Worm (Caenorhabditis elegans): ENCODE data around the gene fbxl-2.
"Not testable (repeated sequence)": the region's sequence is repeated elsewhere in the genome, so short reads cannot be mapped to it uniquely, and the experiment has no call there.

The fbxl-2 gene

DNA sequence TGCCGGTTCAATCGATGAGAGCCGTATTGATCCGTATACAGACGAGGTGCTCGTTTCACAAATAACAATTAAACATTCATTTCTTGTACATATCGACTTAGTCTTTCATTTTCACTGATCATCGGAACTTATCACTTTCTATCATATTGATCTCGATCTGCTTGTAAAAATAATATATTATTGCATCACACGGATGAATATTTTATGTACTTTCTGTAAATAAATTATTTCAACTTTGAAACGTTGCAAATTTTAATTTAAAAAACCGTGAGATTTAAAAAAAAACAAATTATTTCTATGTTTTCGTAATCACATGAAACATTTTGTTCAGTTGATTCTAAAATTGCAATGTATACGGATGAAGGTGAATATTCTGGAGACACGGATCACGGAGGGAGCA, 14.4 kb upstream of the fbxl-2 start, which contains the start of gene twk-6:
twk-6 (plus strand) TSS at position 301 of the 400 bp plus-strand sequence.
- not testable (repeated sequence) for TF ChIP-seq unc-120 (tag; optimal IDR thresholded peaks at IDR 0.05; ENCODE audit: poor library complexity, severe bottlenecking); ceh-43 (GFP tag; optimal IDR thresholded peaks at IDR 0.05); mep-1 (tag; optimal IDR thresholded peaks at IDR 0.05)

DNA sequence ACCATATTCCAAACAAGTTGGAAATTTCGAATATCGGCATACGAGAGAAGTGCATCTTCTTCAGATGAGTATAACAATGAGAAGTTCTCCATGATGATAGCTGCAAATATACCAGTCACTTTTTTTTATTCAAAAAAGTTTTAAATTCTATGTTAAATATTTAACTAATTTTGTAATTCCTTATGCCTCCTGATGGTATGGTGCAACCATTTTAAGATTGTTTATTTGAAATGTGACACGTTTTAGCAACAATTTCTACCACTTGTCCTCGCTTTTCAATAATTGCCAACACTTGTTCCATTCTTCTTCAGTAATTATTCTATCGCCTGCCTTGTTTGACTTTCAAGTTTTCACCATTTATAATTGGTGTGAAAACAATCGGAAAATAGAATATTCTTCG, 11.1 kb upstream of the fbxl-2 start, which contains the start of gene F17C8.6:
F17C8.6 (minus strand) TSS at position 101 of the 400 bp plus-strand sequence.
- TF ChIP-seq ceh-43 (GFP tag; optimal IDR thresholded peaks at IDR 0.05) = no peak

DNA sequence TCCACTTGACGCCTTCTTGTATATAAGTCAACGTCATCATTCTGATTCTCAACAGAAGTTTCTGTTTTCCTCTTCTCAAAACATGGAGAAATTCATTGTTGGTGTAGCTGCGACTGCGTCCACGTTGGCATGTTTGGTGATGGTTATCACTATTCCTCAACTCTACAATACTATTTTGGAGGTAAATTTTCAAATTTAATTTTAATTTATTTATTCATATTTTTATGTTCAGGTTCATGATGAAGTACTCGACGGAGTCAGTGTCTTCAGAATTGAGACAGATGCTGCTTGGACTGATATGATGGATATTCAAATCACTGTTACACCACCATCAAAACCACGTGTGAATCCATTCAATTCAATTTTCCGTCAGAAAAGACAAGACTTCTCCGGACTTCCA, 9.0 kb upstream of the fbxl-2 start, which contains the start of gene col-89:
col-89 (plus strand) TSS at position 19 of the 400 bp plus-strand sequence.
- TF ChIP-seq nhr-76 (tag; optimal IDR thresholded peaks at IDR 0.05) = no peak
- no peak for TF ChIP-seq mep-1 (tag; optimal IDR thresholded peaks at IDR 0.05)
- no peak for TF ChIP-seq lsy-2 (tag; optimal IDR thresholded peaks at IDR 0.05)
- no peak for TF ChIP-seq drap-1 (GFP tag; optimal IDR thresholded peaks at IDR 0.05)
- TF ChIP-seq flh-1 (GFP tag; optimal IDR thresholded peaks at IDR 0.05) = no peak
- TF ChIP-seq ham-2 (GFP tag; optimal IDR thresholded peaks at IDR 0.05) = no peak
- no peak for TF ChIP-seq ztf-11 (tag; optimal IDR thresholded peaks at IDR 0.05)
- no peak for TF ChIP-seq elt-1 (tag; optimal IDR thresholded peaks at IDR 0.05; ENCODE audit: borderline replicate concordance, insufficient read depth)
- TF ChIP-seq sem-2 (GFP tag; optimal IDR thresholded peaks at IDR 0.05) = no peak
- TF ChIP-seq nhr-12 (tag; optimal IDR thresholded peaks at IDR 0.05) = no peak
- no peak for TF ChIP-seq blmp-1 (tag; optimal IDR thresholded peaks at IDR 0.05)
- no peak for TF ChIP-seq ceh-43 (GFP tag; optimal IDR thresholded peaks at IDR 0.05)
- no peak for TF ChIP-seq M03D4.4 (tag; optimal IDR thresholded peaks at IDR 0.05)
- no peak for TF ChIP-seq snpc-4 (tag; optimal IDR thresholded peaks at IDR 0.05)

DNA sequence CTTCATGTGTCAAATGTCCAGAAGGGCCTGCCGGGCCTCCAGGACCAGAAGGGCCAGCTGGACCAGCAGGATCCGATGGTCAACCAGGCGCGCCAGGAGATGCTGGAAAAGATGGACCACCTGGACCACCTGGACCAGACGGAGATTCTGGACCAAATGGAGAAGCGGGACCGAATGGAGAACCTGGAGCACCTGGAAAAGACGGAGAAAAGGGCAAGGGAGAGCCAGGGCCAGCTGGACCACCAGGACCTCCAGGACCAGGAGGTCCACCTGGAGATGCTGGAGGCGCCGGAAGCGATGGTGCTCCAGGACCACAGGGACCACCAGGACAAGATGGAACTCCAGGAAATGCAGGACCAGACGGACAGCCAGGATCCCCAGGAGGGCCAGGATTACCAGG, 8.4 kb upstream of the fbxl-2 start:
- TF ChIP-seq ceh-43 (GFP tag; optimal IDR thresholded peaks at IDR 0.05) (no peak), cnd-1 (tag; optimal IDR thresholded peaks at IDR 0.05) (no peak)

DNA sequence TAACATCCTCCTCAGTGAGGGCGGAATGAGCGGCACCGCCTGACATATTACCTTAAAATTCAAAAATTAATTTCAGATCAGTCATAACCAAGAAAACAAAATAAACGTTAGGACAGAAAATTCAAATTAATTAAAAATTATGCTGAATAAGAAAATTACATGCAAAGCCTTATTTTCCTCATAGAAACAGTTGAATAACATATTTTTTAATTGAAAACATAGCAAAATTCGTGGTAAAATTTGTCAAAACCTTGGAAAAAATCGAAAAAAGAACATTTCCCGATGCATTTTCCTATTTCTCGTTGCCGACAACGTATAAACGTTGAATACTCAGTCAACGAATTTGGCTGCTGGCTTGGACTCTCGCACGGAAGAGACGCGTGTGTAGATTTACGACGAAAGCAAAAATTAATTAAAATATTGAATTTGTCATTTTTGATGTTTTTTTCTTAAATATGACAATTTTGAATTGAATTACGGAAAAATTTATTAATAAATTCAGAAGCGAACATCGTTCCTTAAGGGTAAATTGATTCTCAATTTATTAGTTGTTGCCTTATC, 3.0 kb upstream of the fbxl-2 start, which contains the start of the genes rps-0 and rbg-3:
rps-0 (minus strand) TSS at position 51 of the 561 bp plus-strand sequence.
rbg-3 (plus strand) TSS at position 424 of the 561 bp plus-strand sequence.
- TF ChIP-seq mep-1 (tag; optimal IDR thresholded peaks at IDR 0.05) = peak; percentile 98
- TF ChIP-seq ces-1 (GFP tag; optimal IDR thresholded peaks at IDR 0.05) = peak; percentile 96
- TF ChIP-seq nhr-237 (tag; optimal IDR thresholded peaks at IDR 0.05) = peak; percentile 91
- peak; percentile 56 for TF ChIP-seq mab-5 (tag; optimal IDR thresholded peaks at IDR 0.05)
- TF ChIP-seq elt-3 (tag; optimal IDR thresholded peaks at IDR 0.05) = peak; percentile 17
- no peak for TF ChIP-seq snpc-4 (tag; optimal IDR thresholded peaks at IDR 0.05)
- TF ChIP-seq ceh-39 (tag; optimal IDR thresholded peaks at IDR 0.05) = peak; percentile 86
- peak; percentile 81 for TF ChIP-seq pha-4 (tag; optimal IDR thresholded peaks at IDR 0.05)
- TF ChIP-seq ceh-43 (GFP tag; optimal IDR thresholded peaks at IDR 0.05) = no peak
- TF ChIP-seq M03D4.4 (tag; optimal IDR thresholded peaks at IDR 0.05) = no peak
- TF ChIP-seq nhr-12 (tag; optimal IDR thresholded peaks at IDR 0.05) = no peak
- peak; percentile 90 for TF ChIP-seq lsy-2 (tag; optimal IDR thresholded peaks at IDR 0.05)
- TF ChIP-seq elt-1 (tag; optimal IDR thresholded peaks at IDR 0.05; ENCODE audit: borderline replicate concordance, insufficient read depth) = no peak
- TF ChIP-seq hlh-1 (tag; optimal IDR thresholded peaks at IDR 0.05) = peak; percentile 61
- TF ChIP-seq nhr-76 (tag; optimal IDR thresholded peaks at IDR 0.05) = no peak
- TF ChIP-seq lin-13 (tag; optimal IDR thresholded peaks at IDR 0.05) = peak; percentile 79
- TF ChIP-seq flh-1 (GFP tag; optimal IDR thresholded peaks at IDR 0.05) = no peak
- TF ChIP-seq zip-8 (tag; optimal IDR thresholded peaks at IDR 0.05) = no peak
- TF ChIP-seq drap-1 (GFP tag; optimal IDR thresholded peaks at IDR 0.05) = peak; percentile 43
- TF ChIP-seq unc-120 (tag; optimal IDR thresholded peaks at IDR 0.05; ENCODE audit: poor library complexity, severe bottlenecking) = peak; percentile 65
- no peak for TF ChIP-seq cnd-1 (tag; optimal IDR thresholded peaks at IDR 0.05)
- TF ChIP-seq ham-2 (GFP tag; optimal IDR thresholded peaks at IDR 0.05) = no peak

DNA sequence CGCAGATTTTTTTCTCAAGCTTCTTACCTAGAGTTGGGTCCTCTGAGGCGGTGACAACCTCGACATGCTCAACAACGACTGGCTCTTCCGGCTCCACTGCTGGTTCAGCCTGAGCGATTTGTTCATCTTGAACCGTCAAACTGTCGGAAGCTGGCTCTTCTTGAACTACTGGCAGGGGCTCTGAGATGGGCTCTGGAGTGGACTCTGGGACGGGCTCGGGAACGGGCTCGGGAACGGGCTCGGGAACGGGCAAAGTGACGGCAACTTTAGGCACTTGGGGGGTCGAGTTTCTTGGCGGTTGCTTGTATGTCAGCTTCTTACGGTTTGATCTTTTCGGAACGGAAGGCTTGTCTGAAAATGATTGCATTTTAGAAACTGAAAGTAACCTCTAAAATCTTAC, 5.8 kb downstream of the fbxl-2 start:
- TF ChIP-seq elt-3 (tag; optimal IDR thresholded peaks at IDR 0.05) (no peak), M03D4.4 (tag; optimal IDR thresholded peaks at IDR 0.05) (no peak), sptf-1 (tag; optimal IDR thresholded peaks at IDR 0.05) (no peak), drap-1 (GFP tag; optimal IDR thresholded peaks at IDR 0.05) (no peak), ceh-39 (tag; optimal IDR thresholded peaks at IDR 0.05) (no peak), ceh-43 (GFP tag; optimal IDR thresholded peaks at IDR 0.05) (no peak)

Measured in whole organism, mixed stage, embryonic.